Fruit fly (Drosophila melanogaster) S2 (cell line): ENCODE measurements around the gene slmo.

Source experiments
- CG8478 ChIP-seq: fragments of >200 bp; optimal IDR thresholded peaks from 2 replicates; lab custom pipeline; 2018
- CTCF ChIP-seq, 2 experiments: fragments of >200 bp; optimal IDR thresholded peaks; 2 replicates each; lab custom pipeline; 2018

DNA sequence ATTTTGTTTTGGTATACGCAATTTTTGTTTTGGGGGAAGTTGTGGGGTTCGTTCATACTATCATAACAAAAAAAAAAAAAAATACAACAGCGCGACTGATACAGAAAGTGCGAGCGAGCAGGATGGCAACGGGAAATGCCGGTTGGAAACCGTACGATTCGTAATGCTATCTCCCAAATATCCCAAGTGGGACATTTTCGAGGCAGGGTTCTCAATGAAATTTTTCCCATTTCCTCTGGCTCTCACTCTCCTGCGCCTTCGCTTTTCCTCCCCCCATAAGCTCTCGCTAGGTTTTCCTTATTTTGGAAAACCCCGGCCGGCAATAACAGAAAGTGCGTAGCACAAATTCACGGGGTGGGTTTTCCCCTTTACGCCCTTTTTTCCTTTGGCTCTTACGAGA lies 43.8 kb upstream of the slmo start:
- TF ChIP-seq CTCF (optimal IDR thresholded peaks at IDR 0.05; lab: Kevin White, UChicago) = no peak
- TF ChIP-seq CG8478 = no peak
